Worm (Caenorhabditis elegans) whole organism, L4 larva: ENCODE measurements around the gene T15B12.2.

Source experiments
- T20F7.1 ChIP-seq: fragments of 200-800 bp; sonication (Bioruptor generic); optimal IDR thresholded peaks from 2 replicates; lab custom pipeline; 2018; ENCODE audit warnings: mild to moderate bottlenecking, missing genetic modification characterization, missing compliant biosample characterization
- T26A8.4 ChIP-seq: fragments of 200-800 bp; sonication (Bioruptor generic); IDR thresholded peaks from 2 replicates; pipeline ENCODE4 v1.3.6; 2022; ENCODE audit warnings: missing genetic modification characterization, missing compliant biosample characterization
- Y48G9A.11 ChIP-seq: fragments of 200-800 bp; sonication (Bioruptor generic); IDR thresholded peaks from 2 replicates; pipeline ENCODE4 v1.3.6; 2022; ENCODE audit warnings: missing genetic modification reagents, missing genetic modification characterization, missing compliant biosample characterization
- aha-1 ChIP-seq: fragments of 150-350 bp; peaks from one replicate; lab custom pipeline; 2014; ENCODE audit warnings: missing biosample characterization, missing genetic modification characterization
- ama-1 ChIP-seq: fragments of 150-350 bp; optimal IDR thresholded peaks from 2 replicates; lab custom pipeline; 2014; ENCODE audit warnings: inconsistent platforms, mixed read lengths
- arid-1 ChIP-seq: fragments of 200-800 bp; sonication (Bioruptor generic); conservative IDR thresholded peaks from 2 replicates; pipeline ENCODE4 v1.3.6; 2022; ENCODE audit warnings: missing genetic modification reagents, missing genetic modification characterization, missing compliant biosample characterization
- ceh-28 ChIP-seq: fragments of 150-350 bp; optimal IDR thresholded peaks from 2 replicates; lab custom pipeline; 2014; ENCODE audit warnings: missing biosample characterization, missing genetic modification reagents, missing genetic modification characterization
- ceh-62 ChIP-seq: sonication (generic microtip); optimal IDR thresholded peaks from 2 replicates; lab custom pipeline; 2017; ENCODE audit warnings: missing biosample characterization, missing genetic modification characterization
- ces-1 ChIP-seq: fragments of 150-350 bp; sonication (generic microtip); optimal IDR thresholded peaks from 4 replicates; lab custom pipeline; 2014; ENCODE audit warnings: missing biosample characterization, missing genetic modification reagents, missing genetic modification characterization
- cey-2 ChIP-seq: sonication (generic microtip); optimal IDR thresholded peaks from 3 replicates; lab custom pipeline; 2017; ENCODE audit warnings: missing genetic modification characterization, mild to moderate bottlenecking, missing compliant biosample characterization, antibody characterized with exemption, borderline replicate concordance; ENCODE audit not compliant: insufficient read depth
- daf-16 ChIP-seq, 3 experiments: sonication (generic microtip); optimal IDR thresholded peaks; 2 replicates each; lab custom pipeline; 2016 to 2017; ENCODE audit warnings: missing genetic modification characterization in 3 of 3, missing genetic modification reagents in 3 of 3, mild to moderate bottlenecking in 2 of 3, missing compliant biosample characterization in 2 of 3, missing biosample characterization in 1 of 3, moderate library complexity in 1 of 3
- duxl-1 ChIP-seq: sonication (generic microtip); optimal IDR thresholded peaks from 2 replicates; lab custom pipeline; 2016; ENCODE audit warnings: mild to moderate bottlenecking, missing genetic modification characterization, moderate library complexity, missing compliant biosample characterization; ENCODE audit not compliant: poor library complexity
- dve-1 ChIP-seq: sonication (generic microtip); optimal IDR thresholded peaks from 2 replicates; lab custom pipeline; 2017; ENCODE audit warnings: antibody characterized with exemption, mild to moderate bottlenecking, missing genetic modification characterization, missing compliant biosample characterization; ENCODE audit not compliant: insufficient read depth
- egl-43 ChIP-seq: fragments of 200-800 bp; sonication (Bioruptor generic); IDR thresholded peaks from 2 replicates; pipeline ENCODE4 v1.3.6; 2022; ENCODE audit warnings: missing genetic modification reagents, missing genetic modification characterization, missing compliant biosample characterization
- hlh-30 ChIP-seq: sonication (generic microtip); optimal IDR thresholded peaks from 2 replicates; lab custom pipeline; 2017; ENCODE audit warnings: antibody characterized with exemption, mild to moderate bottlenecking, missing genetic modification characterization, missing compliant biosample characterization; ENCODE audit not compliant: insufficient read depth
- lin-13 ChIP-seq: fragments of 150-350 bp; optimal IDR thresholded peaks from 2 replicates; lab custom pipeline; 2014; ENCODE audit warnings: missing biosample characterization, missing genetic modification reagents, missing genetic modification characterization
- lin-38 ChIP-seq: fragments of 200-800 bp; sonication (Bioruptor generic); IDR thresholded peaks from 2 replicates; pipeline ENCODE4 v1.3.6; 2022; ENCODE audit warnings: missing genetic modification reagents, missing genetic modification characterization, missing compliant biosample characterization
- lsy-2 ChIP-seq, 2 experiments: fragments of 150-350 bp in 1 of 2; sonication (generic microtip) in 1 of 2; optimal IDR thresholded peaks; 2 replicates each; lab custom pipeline; 2014 to 2017; ENCODE audit warnings: missing biosample characterization in 2 of 2, missing genetic modification characterization in 2 of 2
- madf-5 ChIP-seq, 2 experiments: fragments of 200-800 bp; sonication (Bioruptor generic); IDR thresholded peaks; 2 replicates each; pipeline ENCODE4 v1.3.6; 2022; ENCODE audit warnings: missing compliant biosample characterization in 2 of 2, missing genetic modification characterization in 2 of 2
- mep-1 ChIP-seq: fragments of 150-350 bp; sonication (generic microtip); optimal IDR thresholded peaks from 3 replicates; lab custom pipeline; 2014; ENCODE audit warnings: missing biosample characterization, missing genetic modification characterization
- mes-2 ChIP-seq: sonication (generic microtip); optimal IDR thresholded peaks from 2 replicates; lab custom pipeline; 2016; ENCODE audit warnings: missing genotype, mild to moderate bottlenecking, missing genetic modification characterization, missing compliant biosample characterization; ENCODE audit not compliant: poor library complexity, severe bottlenecking
- mxl-2 ChIP-seq: fragments of 200-800 bp; sonication (Bioruptor generic); conservative IDR thresholded peaks from 2 replicates; pipeline ENCODE4 v1.3.6; 2022; ENCODE audit warnings: missing genetic modification reagents, missing genetic modification characterization, missing compliant biosample characterization
- nhr-102 ChIP-seq: sonication (generic microtip); optimal IDR thresholded peaks from 2 replicates; lab custom pipeline; 2016; ENCODE audit warnings: mild to moderate bottlenecking, missing genetic modification characterization, moderate library complexity, missing compliant biosample characterization
- nhr-25 ChIP-seq: sonication (generic microtip); optimal IDR thresholded peaks from 2 replicates; lab custom pipeline; 2017; ENCODE audit warnings: missing genetic modification characterization, mild to moderate bottlenecking, missing compliant biosample characterization, antibody characterized with exemption, moderate library complexity, borderline replicate concordance; ENCODE audit not compliant: insufficient read depth
- nhr-28 ChIP-seq: fragments of 150-350 bp; optimal IDR thresholded peaks from 2 replicates; lab custom pipeline; 2014; ENCODE audit warnings: missing biosample characterization, missing genetic modification characterization
- nhr-41 ChIP-seq: fragments of 200-800 bp; sonication (Bioruptor generic); IDR thresholded peaks from 2 replicates; pipeline ENCODE4 v1.3.6; 2022; ENCODE audit warnings: missing genetic modification reagents, missing genetic modification characterization, missing compliant biosample characterization
- nhr-6 ChIP-seq: fragments of 150-350 bp; optimal IDR thresholded peaks from 2 replicates; lab custom pipeline; 2014; ENCODE audit warnings: missing biosample characterization, missing genetic modification characterization
- pha-4 ChIP-seq, 2 experiments: fragments of 150-350 bp in 1 of 2; fragments of 200-800 bp in 1 of 2; sonication (Bioruptor generic) in 1 of 2; IDR thresholded peaks in 1 of 2; optimal IDR thresholded peaks in 1 of 2; 2 replicates each; pipeline versions ENCODE4 v1.3.6 to Lab custom; 2014 to 2022; ENCODE audit warnings: missing genetic modification characterization in 2 of 2, missing genetic modification reagents in 2 of 2, missing biosample characterization in 1 of 2, missing compliant biosample characterization in 1 of 2
- pqm-1 ChIP-seq: sonication (generic microtip); optimal IDR thresholded peaks from 2 replicates; lab custom pipeline; 2017; ENCODE audit warnings: missing biosample characterization, missing genetic modification characterization
- rbr-2 ChIP-seq: sonication (generic microtip); optimal IDR thresholded peaks from 2 replicates; lab custom pipeline; 2016; ENCODE audit warnings: missing genotype, missing genetic modification characterization, missing compliant biosample characterization
- set-16 ChIP-seq: fragments of 200-800 bp; sonication (Bioruptor generic); IDR thresholded peaks from 2 replicates; pipeline ENCODE4 v1.3.6; 2022; ENCODE audit warnings: missing genetic modification reagents, missing genetic modification characterization, missing compliant biosample characterization
- skn-1 ChIP-seq: fragments of 150-350 bp; optimal IDR thresholded peaks from 2 replicates; lab custom pipeline; 2014; ENCODE audit warnings: missing biosample characterization, missing genetic modification characterization
- unc-62 ChIP-seq, 3 experiments: fragments of 150-350 bp in 1 of 3; sonication (generic microtip); optimal IDR thresholded peaks in 2 of 3; peaks in 1 of 3; 1 replicate in 1 of 3; 2 replicates in 2 of 3; lab custom pipeline; 2014 to 2017; ENCODE audit warnings: missing biosample characterization in 3 of 3, missing genetic modification characterization in 3 of 3, missing genetic modification reagents in 3 of 3, missing genotype in 1 of 3
- zag-1 ChIP-seq: fragments of 150-350 bp; optimal IDR thresholded peaks from 2 replicates; lab custom pipeline; 2014; ENCODE audit warnings: missing biosample characterization, missing genetic modification characterization
- zip-11 ChIP-seq: fragments of 200-800 bp; sonication (Bioruptor generic); IDR thresholded peaks from 2 replicates; pipeline ENCODE4 v1.3.6; 2022; ENCODE audit warnings: missing genetic modification characterization, missing compliant biosample characterization

The T15B12.2 gene

ce11 chrIII:5326323-5326722 lies 24.6 kb upstream of the T15B12.2 start, which contains the start of gene sorf-2:
TSS of gene sorf-2 (plus strand) at chrIII:5326623.
- TF ChIP-seq Y48G9A.11, result no peak

- TF ChIP-seq mes-2 (tag; lab: Kevin White, UChicago) (peak; percentile 1), ama-1 (lab: Kevin White, UChicago) (peak; percentile 82), mxl-2 (GFP tag; lab: Robert Waterston, UW) (no peak), daf-16 (GFP tag; optimal IDR thresholded peaks at IDR 0.05; lab: Kevin White, UChicago) (no peak), daf-16 (tag; optimal IDR thresholded peaks at IDR 0.05; lab: Kevin White, UChicago) (peak; percentile 23), unc-62 (GFP tag; optimal IDR thresholded peaks at IDR 0.05 in 1 of 2; lab: Kevin White, UChicago) (peak in 1 of 2 experiments; percentile 42), unc-62 (tag; optimal IDR thresholded peaks at IDR 0.05; lab: Kevin White, UChicago) (no peak), aha-1 (tag; lab: Kevin White, UChicago) (peak; percentile 80), lsy-2 (tag; optimal IDR thresholded peaks at IDR 0.05; lab: Kevin White, UChicago) (no peak), cey-2 (tag; lab: Kevin White, UChicago) (no peak), T26A8.4 (GFP tag; lab: Robert Waterston, UW) (0 out of 2 replicates have a peak, but pooled peaks have one; percentile 39)
Observed at ce11 chrIII:5321661-5322060, 20.0 kb upstream of the T15B12.2 start, which contains the start of gene F52C9.3. TSS of gene F52C9.3 (plus strand) at chrIII:5321885.

- TF ChIP-seq skn-1 (tag; lab: Kevin White, UChicago) (no peak), nhr-25 (no peak), pqm-1 (no peak), nhr-41 (GFP tag; lab: Robert Waterston, UW) (no peak), hlh-30 (tag; lab: Kevin White, UChicago) (peak; percentile 46), lin-13 (GFP tag; lab: Kevin White, UChicago) (no peak), dve-1 (peak; percentile 42), aha-1 (tag; lab: Kevin White, UChicago) (no peak), nhr-6 (tag; lab: Kevin White, UChicago) (no peak), mxl-2 (GFP tag; lab: Robert Waterston, UW) (no peak), egl-43 (GFP tag; lab: Robert Waterston, UW) (no peak), pha-4 (GFP tag; IDR thresholded peaks at IDR 0.05; lab: Robert Waterston, UW) (no peak), pha-4 (tag; optimal IDR thresholded peaks at IDR 0.05; lab: Kevin White, UChicago) (no peak), daf-16 (GFP tag; optimal IDR thresholded peaks at IDR 0.05; lab: Kevin White, UChicago) (no peak), daf-16 (tag; optimal IDR thresholded peaks at IDR 0.05; lab: Kevin White, UChicago) (peak; percentile 43)
- TF ChIP-seq, all 104 proteins: peak for 3
Observed at ce11 chrIII:5318610-5319009, 16.9 kb upstream of the T15B12.2 start.

ce11 chrIII:5310940-5311339 lies 9.3 kb upstream of the T15B12.2 start, which contains the start of gene pqe-1:
TSS of gene pqe-1 (plus strand) at chrIII:5311240.
- TF ChIP-seq skn-1 (tag; lab: Kevin White, UChicago), result no peak
- 0 out of 2 replicates have a peak, but pooled peaks have one; percentile 12 for TF ChIP-seq arid-1 (GFP tag; lab: Robert Waterston, UW)
- no peak for TF ChIP-seq ceh-62 (tag; lab: Kevin White, UChicago)
- TF ChIP-seq, all 104 proteins: peak for 1

- TF ChIP-seq zip-11 (GFP tag; lab: Robert Waterston, UW), result no peak
- TF ChIP-seq zag-1 (tag; lab: Kevin White, UChicago), result no peak
- TF ChIP-seq nhr-28, result no peak
- 0 out of 2 replicates have a peak, but pooled peaks have one; percentile 17 for TF ChIP-seq pha-4 (GFP tag; IDR thresholded peaks at IDR 0.05; lab: Robert Waterston, UW)
- TF ChIP-seq pha-4 (tag; optimal IDR thresholded peaks at IDR 0.05; lab: Kevin White, UChicago), result no peak
- peak; percentile 57 for TF ChIP-seq set-16 (GFP tag; lab: Robert Waterston, UW)
Observed at ce11 chrIII:5310403-5310802, 8.7 kb upstream of the T15B12.2 start.

ce11 chrIII:5308278-5308677 lies 6.6 kb upstream of the T15B12.2 start, which contains the start of gene mog-3:
TSS of gene mog-3 (plus strand) at chrIII:5308596.
- TF ChIP-seq skn-1 (tag; lab: Kevin White, UChicago) (no peak), dve-1 (peak; percentile 42), daf-16 (GFP tag; optimal IDR thresholded peaks at IDR 0.05; lab: Kevin White, UChicago) (no peak), daf-16 (tag; optimal IDR thresholded peaks at IDR 0.05; lab: Kevin White, UChicago) (peak; percentile 30), mep-1 (tag; lab: Kevin White, UChicago) (peak; percentile 41), madf-5 (GFP tag; IDR thresholded peaks at IDR 0.05; lab: Robert Waterston, UW) (no peak), arid-1 (GFP tag; lab: Robert Waterston, UW) (no peak), ama-1 (lab: Kevin White, UChicago) (peak; percentile 65), duxl-1 (no peak), lsy-2 (tag; optimal IDR thresholded peaks at IDR 0.05; lab: Kevin White, UChicago) (peak in 1 of 2 experiments; percentile 74), ces-1 (GFP tag; lab: Kevin White, UChicago) (no peak), T20F7.1 (GFP tag; lab: Kevin White, UChicago) (no peak), rbr-2 (tag; lab: Kevin White, UChicago) (peak; percentile 10), lin-38 (GFP tag; lab: Robert Waterston, UW) (peak; percentile 65), lin-13 (GFP tag; lab: Kevin White, UChicago) (no peak), hlh-30 (tag; lab: Kevin White, UChicago) (peak; percentile 52), nhr-102 (tag; lab: Kevin White, UChicago) (no peak), Y48G9A.11 (no peak), ceh-28 (peak; percentile 20)
